Worm (Caenorhabditis elegans): ENCODE data around the gene C14C11.2.

- TF ChIP-seq xnd-1 (tag; optimal IDR thresholded peaks at IDR 0.05) = no peak
- no peak for TF ChIP-seq B0035.1 (tag; optimal IDR thresholded peaks at IDR 0.05)
- TF ChIP-seq ztf-3 (GFP tag; optimal IDR thresholded peaks at IDR 0.05) = no peak
Measured at ce11 chrV:5660604-5661209, at the start of gene C14C11.2, which contains the start of gene mut-14.

Measured in whole organism, young adult.